Worm (Caenorhabditis elegans) whole organism, L3 larva: ENCODE measurements around the gene chil-9.

ENCODE experiments used
- ZK546.5 ChIP-seq: sonication (generic microtip); optimal IDR thresholded peaks from 2 replicates; lab custom pipeline; 2017; ENCODE audit warnings: missing biosample characterization, missing genetic modification characterization
- egl-5 ChIP-seq: fragments of 150-350 bp; optimal IDR thresholded peaks from 2 replicates; lab custom pipeline; 2017; ENCODE audit warnings: missing biosample characterization, missing genetic modification reagents, missing genetic modification characterization, inconsistent platforms
- nhr-23 ChIP-seq: fragments of 150-350 bp; optimal IDR thresholded peaks from 2 replicates; lab custom pipeline; 2014; ENCODE audit warnings: missing biosample characterization, missing genetic modification reagents, missing genetic modification characterization
- pqm-1 ChIP-seq: fragments of 150-350 bp; optimal IDR thresholded peaks from 2 replicates; lab custom pipeline; 2017; ENCODE audit warnings: missing biosample characterization, missing genetic modification characterization, inconsistent platforms
- ztf-4 ChIP-seq: fragments of 150-350 bp; optimal IDR thresholded peaks from 2 replicates; lab custom pipeline; 2014; ENCODE audit warnings: missing biosample characterization, missing genetic modification characterization

DNA sequence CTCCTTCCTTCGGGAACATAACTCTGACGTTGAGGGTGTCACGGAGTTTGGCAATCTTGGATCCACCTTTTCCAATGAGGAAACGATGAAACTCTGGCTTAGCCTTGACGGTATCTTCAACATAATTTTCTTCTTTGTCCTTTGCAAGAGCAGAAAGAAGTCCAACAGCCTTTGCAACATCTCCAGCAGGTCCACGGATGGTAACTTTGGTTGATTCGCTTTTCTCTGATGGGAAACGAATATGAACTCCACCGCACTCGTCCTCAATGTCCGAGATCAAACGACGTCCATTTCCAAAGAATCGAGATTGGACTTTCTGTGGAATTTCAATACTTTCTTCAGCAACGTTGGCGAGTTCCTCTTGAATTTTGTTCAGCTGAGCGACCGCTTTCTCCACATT, 43.4 kb upstream of the chil-9 start:
- TF ChIP-seq nhr-23 (tag; lab: Kevin White, UChicago) (no peak), ztf-4 (no peak), ZK546.5 (tag; lab: Kevin White, UChicago) (no peak), egl-5 (tag; lab: Kevin White, UChicago) (no peak), pqm-1 (tag; lab: Kevin White, UChicago) (no peak)
